Worm (Caenorhabditis elegans) whole organism, L2 larva: ENCODE measurements around the gene mdt-4.
"Not testable (repeated sequence)": the region's sequence is repeated elsewhere in the genome, so short reads cannot be mapped to it uniquely, and the experiment has no call there.

ENCODE experiments used
- dmd-4 ChIP-seq: sonication (generic microtip); optimal IDR thresholded peaks from 2 replicates; lab custom pipeline; 2017; ENCODE audit warnings: missing biosample characterization, missing genetic modification characterization
- egl-27 ChIP-seq: sonication (generic microtip); optimal IDR thresholded peaks from 3 replicates; lab custom pipeline; 2017; ENCODE audit warnings: missing biosample characterization, missing genetic modification reagents, missing genetic modification characterization
- fos-1 ChIP-seq: fragments of 150-350 bp; optimal IDR thresholded peaks from 2 replicates; lab custom pipeline; 2014; ENCODE audit warnings: missing biosample characterization, missing genetic modification characterization
- lin-11 ChIP-seq: fragments of 150-350 bp; sonication (generic microtip); optimal IDR thresholded peaks from 2 replicates; lab custom pipeline; 2014; ENCODE audit warnings: missing biosample characterization, missing genetic modification characterization, inconsistent platforms, mixed read lengths
- lin-39 ChIP-seq: fragments of 150-350 bp; optimal IDR thresholded peaks from 2 replicates; lab custom pipeline; 2014; ENCODE audit warnings: missing biosample characterization, missing genetic modification reagents, missing genetic modification characterization
- lsy-2 ChIP-seq, 2 experiments: fragments of 150-350 bp in 1 of 2; sonication (generic microtip) in 1 of 2; optimal IDR thresholded peaks; 2 replicates each; lab custom pipeline; 2014 to 2017; ENCODE audit warnings: missing biosample characterization in 2 of 2, missing genetic modification characterization in 2 of 2
- nhr-11 ChIP-seq: fragments of 150-350 bp; optimal IDR thresholded peaks from 2 replicates; lab custom pipeline; 2014; ENCODE audit warnings: missing biosample characterization, missing genetic modification characterization
- zag-1 ChIP-seq: fragments of 150-350 bp; optimal IDR thresholded peaks from 2 replicates; lab custom pipeline; 2014; ENCODE audit warnings: missing biosample characterization, missing genetic modification characterization
- ztf-11 ChIP-seq: sonication (generic microtip); optimal IDR thresholded peaks from 2 replicates; lab custom pipeline; 2017; ENCODE audit warnings: missing biosample characterization, missing genetic modification characterization

ce11 chrII:4898529-4898928 is 45.2 kb downstream of the mdt-4 start, which contains the start of gene msp-32:
- not testable (repeated sequence) for TF ChIP-seq lin-39 (tag; lab: Kevin White, UChicago); lin-11 (tag; lab: Kevin White, UChicago); ztf-11 (tag; lab: Kevin White, UChicago); dmd-4 (tag; lab: Kevin White, UChicago); egl-27 (tag; lab: Kevin White, UChicago); lsy-2 (tag; optimal IDR thresholded peaks at IDR 0.05; lab: Kevin White, UChicago); fos-1 (tag; lab: Kevin White, UChicago); nhr-11 (tag; lab: Kevin White, UChicago); zag-1 (tag; lab: Kevin White, UChicago)
